Worm (Caenorhabditis elegans) whole organism, L1 larva: ENCODE measurements around the gene pigg-1.
A peak's percentile ranks its signal among the peaks of the same experiment; 100 is the strongest.

ENCODE experiments used
- C04F5.9 ChIP-seq: sonication (generic microtip); optimal IDR thresholded peaks from 2 replicates; lab custom pipeline; 2016; ENCODE audit warnings: missing genetic modification characterization, missing compliant biosample characterization
- Y116A8C.19 ChIP-seq: sonication (generic microtip); optimal IDR thresholded peaks from 2 replicates; lab custom pipeline; 2016; ENCODE audit warnings: missing compliant biosample characterization, missing genetic modification characterization, borderline replicate concordance
- aha-1 ChIP-seq: fragments of 150-350 bp; optimal IDR thresholded peaks from 2 replicates; lab custom pipeline; 2014; ENCODE audit warnings: missing biosample characterization, missing genetic modification characterization
- alr-1 ChIP-seq: fragments of 200-800 bp; sonication (Bioruptor generic); optimal IDR thresholded peaks from 2 replicates; lab custom pipeline; 2018; ENCODE audit warnings: borderline replicate concordance, mild to moderate bottlenecking, missing genetic modification characterization, missing compliant biosample characterization
- ceh-82 ChIP-seq, 3 experiments: fragments of 150-350 bp in 1 of 3; sonication (generic microtip) in 2 of 3; optimal IDR thresholded peaks; 2 replicates each; lab custom pipeline; 2014 to 2017; ENCODE audit warnings: missing biosample characterization in 3 of 3, missing genetic modification characterization in 3 of 3
- ceh-88 ChIP-seq: fragments of 200-800 bp; sonication (Bioruptor generic); IDR thresholded peaks from 2 replicates; pipeline ENCODE4 v1.3.6; 2022; ENCODE audit warnings: missing genetic modification characterization, missing compliant biosample characterization
- ceh-90 ChIP-seq: sonication (generic microtip); optimal IDR thresholded peaks from 2 replicates; lab custom pipeline; 2016; ENCODE audit warnings: missing genetic modification characterization, missing compliant biosample characterization
- ces-1 ChIP-seq: fragments of 150-350 bp; optimal IDR thresholded peaks from 2 replicates; lab custom pipeline; 2014; ENCODE audit warnings: missing biosample characterization, missing genetic modification reagents, missing genetic modification characterization
- dpl-1 ChIP-seq, 3 experiments: fragments of 150-350 bp in 2 of 3; sonication (generic microtip) in 1 of 3; optimal IDR thresholded peaks; 2 replicates each; lab custom pipeline; 2014 to 2017; ENCODE audit warnings: missing biosample characterization in 3 of 3, missing genetic modification characterization in 3 of 3, missing genetic modification reagents in 3 of 3
- dsc-1 ChIP-seq: sonication (generic microtip); optimal IDR thresholded peaks from 2 replicates; lab custom pipeline; 2016; ENCODE audit warnings: mild to moderate bottlenecking, missing genetic modification characterization, missing compliant biosample characterization
- egl-27 ChIP-seq, 2 experiments: fragments of 150-350 bp in 1 of 2; sonication (generic microtip); optimal IDR thresholded peaks; 3 replicates each; lab custom pipeline; 2017 to 2018; ENCODE audit warnings: missing biosample characterization in 2 of 2, missing genetic modification characterization in 2 of 2, missing genetic modification reagents in 2 of 2
- elt-2 ChIP-seq: sonication (generic microtip); optimal IDR thresholded peaks from 2 replicates; lab custom pipeline; 2016; ENCODE audit warnings: missing genetic modification characterization, mild to moderate bottlenecking, inconsistent platforms, missing compliant biosample characterization, missing genetic modification reagents
- elt-3 ChIP-seq, 6 experiments: fragments of 150-350 bp in 1 of 6; sonication (generic microtip); optimal IDR thresholded peaks; 2 replicates each; lab custom pipeline; 2017 to 2018; ENCODE audit warnings: missing biosample characterization in 6 of 6, missing genetic modification characterization in 6 of 6, inconsistent platforms in 1 of 6
- fkh-10 ChIP-seq: sonication (generic microtip); optimal IDR thresholded peaks from 2 replicates; lab custom pipeline; 2017; ENCODE audit warnings: missing biosample characterization, missing genetic modification reagents, missing genetic modification characterization
- fkh-8 ChIP-seq: sonication (generic microtip); optimal IDR thresholded peaks from 2 replicates; lab custom pipeline; 2016; ENCODE audit warnings: mild to moderate bottlenecking, missing genetic modification characterization, missing compliant biosample characterization
- fos-1 ChIP-seq: fragments of 150-350 bp; optimal IDR thresholded peaks from 2 replicates; lab custom pipeline; 2014; ENCODE audit warnings: missing biosample characterization, missing genetic modification characterization
- hlh-17 ChIP-seq: fragments of 200-800 bp; sonication (Bioruptor generic); optimal IDR thresholded peaks from 2 replicates; lab custom pipeline; 2018; ENCODE audit warnings: missing genetic modification characterization, mild to moderate bottlenecking, missing compliant biosample characterization, moderate library complexity, borderline replicate concordance
- hpl-2 ChIP-seq: fragments of 150-350 bp; optimal IDR thresholded peaks from 2 replicates; lab custom pipeline; 2014; ENCODE audit warnings: missing biosample characterization, missing genetic modification reagents, missing genetic modification characterization
- irx-1 ChIP-seq: sonication (generic microtip); optimal IDR thresholded peaks from 2 replicates; lab custom pipeline; 2016; ENCODE audit warnings: missing genetic modification characterization, missing compliant biosample characterization
- lin-13 ChIP-seq: fragments of 150-350 bp; optimal IDR thresholded peaks from 2 replicates; lab custom pipeline; 2014; ENCODE audit warnings: missing biosample characterization, missing genetic modification reagents, missing genetic modification characterization
- lin-35 ChIP-seq, 2 experiments: fragments of 150-350 bp; optimal IDR thresholded peaks; 2 replicates each; lab custom pipeline; 2014; ENCODE audit warnings: missing biosample characterization in 2 of 2, missing genetic modification characterization in 2 of 2, missing genetic modification reagents in 2 of 2
- lin-39 ChIP-seq: fragments of 150-350 bp; optimal IDR thresholded peaks from 2 replicates; lab custom pipeline; 2014; ENCODE audit warnings: missing biosample characterization, missing genetic modification reagents, missing genetic modification characterization
- lir-3 ChIP-seq: sonication (generic microtip); optimal IDR thresholded peaks from 2 replicates; lab custom pipeline; 2016; ENCODE audit warnings: mild to moderate bottlenecking, missing genetic modification characterization, moderate library complexity, missing compliant biosample characterization; ENCODE audit not compliant: poor library complexity
- mdl-1 ChIP-seq, 2 experiments: fragments of 150-350 bp; optimal IDR thresholded peaks; 2 replicates each; lab custom pipeline; 2014 to 2017; ENCODE audit warnings: missing biosample characterization in 2 of 2, missing genetic modification characterization in 2 of 2, inconsistent platforms in 1 of 2
- mef-2 ChIP-seq: fragments of 150-350 bp; optimal IDR thresholded peaks from 2 replicates; lab custom pipeline; 2014; ENCODE audit warnings: missing biosample characterization, missing genetic modification characterization
- mep-1 ChIP-seq: fragments of 150-350 bp; optimal IDR thresholded peaks from 2 replicates; lab custom pipeline; 2014; ENCODE audit warnings: missing biosample characterization, missing genetic modification characterization
- nhr-11 ChIP-seq: fragments of 150-350 bp; optimal IDR thresholded peaks from 2 replicates; lab custom pipeline; 2014; ENCODE audit warnings: missing biosample characterization, missing genetic modification characterization
- nhr-12 ChIP-seq: sonication (generic microtip); optimal IDR thresholded peaks from 2 replicates; lab custom pipeline; 2017; ENCODE audit warnings: missing biosample characterization, missing genetic modification characterization
- nhr-47 ChIP-seq: sonication (generic microtip); optimal IDR thresholded peaks from 2 replicates; lab custom pipeline; 2016; ENCODE audit warnings: mild to moderate bottlenecking, missing genetic modification characterization, moderate library complexity, missing compliant biosample characterization
- nhr-71 ChIP-seq: sonication (generic microtip); optimal IDR thresholded peaks from 2 replicates; lab custom pipeline; 2016; ENCODE audit warnings: mild to moderate bottlenecking, missing genetic modification characterization, moderate library complexity, missing compliant biosample characterization
- nhr-84 ChIP-seq: sonication (generic microtip); optimal IDR thresholded peaks from 2 replicates; lab custom pipeline; 2017; ENCODE audit warnings: missing biosample characterization, missing genetic modification characterization
- pag-3 ChIP-seq: sonication (generic microtip); optimal IDR thresholded peaks from 2 replicates; lab custom pipeline; 2017; ENCODE audit warnings: missing genetic modification characterization, mild to moderate bottlenecking, missing compliant biosample characterization, antibody characterized with exemption, borderline replicate concordance; ENCODE audit not compliant: insufficient read depth
- pax-3 ChIP-seq: fragments of 200-800 bp; sonication (Bioruptor generic); optimal IDR thresholded peaks from 2 replicates; lab custom pipeline; 2018; ENCODE audit warnings: mild to moderate bottlenecking, missing genetic modification characterization, moderate library complexity, missing compliant biosample characterization
- pqm-1 ChIP-seq: sonication (generic microtip); optimal IDR thresholded peaks from 3 replicates; lab custom pipeline; 2017; ENCODE audit warnings: missing biosample characterization, missing genetic modification characterization
- rnt-1 ChIP-seq: sonication (generic microtip); optimal IDR thresholded peaks from 2 replicates; lab custom pipeline; 2016; ENCODE audit warnings: mild to moderate bottlenecking, missing genetic modification characterization, moderate library complexity, missing compliant biosample characterization
- snpc-4 ChIP-seq: fragments of 150-350 bp; optimal IDR thresholded peaks from 2 replicates; lab custom pipeline; 2014; ENCODE audit warnings: missing biosample characterization, missing genetic modification characterization
- snu-23 ChIP-seq: sonication (generic microtip); optimal IDR thresholded peaks from 2 replicates; lab custom pipeline; 2016; ENCODE audit warnings: missing genetic modification characterization, missing compliant biosample characterization
- sox-4 ChIP-seq: sonication (generic microtip); optimal IDR thresholded peaks from 2 replicates; lab custom pipeline; 2016; ENCODE audit warnings: missing genetic modification characterization, missing compliant biosample characterization
- swsn-7 ChIP-seq: sonication (generic microtip); optimal IDR thresholded peaks from 2 replicates; lab custom pipeline; 2016; ENCODE audit warnings: missing genetic modification characterization, missing compliant biosample characterization
- tlp-1 ChIP-seq: fragments of 150-350 bp; optimal IDR thresholded peaks from 2 replicates; lab custom pipeline; 2014; ENCODE audit warnings: missing biosample characterization, missing genetic modification characterization
- unc-130 ChIP-seq: fragments of 150-350 bp; optimal IDR thresholded peaks from 2 replicates; lab custom pipeline; 2017; ENCODE audit warnings: missing biosample characterization, missing genetic modification characterization, inconsistent platforms
- unc-62 ChIP-seq: fragments of 150-350 bp; optimal IDR thresholded peaks from 2 replicates; lab custom pipeline; 2014; ENCODE audit warnings: missing biosample characterization, missing genetic modification reagents, missing genetic modification characterization
- unc-86 ChIP-seq: sonication (generic microtip); optimal IDR thresholded peaks from 2 replicates; lab custom pipeline; 2016; ENCODE audit warnings: missing genetic modification characterization, missing compliant biosample characterization
- unc-98 ChIP-seq: fragments of 200-800 bp; sonication (Bioruptor generic); IDR thresholded peaks from 2 replicates; pipeline ENCODE4 v1.3.6; 2022; ENCODE audit warnings: missing genetic modification characterization, missing compliant biosample characterization
- xbp-1 ChIP-seq: sonication (generic microtip); optimal IDR thresholded peaks from 2 replicates; lab custom pipeline; 2016; ENCODE audit warnings: missing genetic modification characterization, missing compliant biosample characterization
- ztf-11 ChIP-seq, 2 experiments: sonication (generic microtip); optimal IDR thresholded peaks; 2 replicates each; lab custom pipeline; 2016 to 2017; ENCODE audit warnings: missing genetic modification characterization in 2 of 2, missing biosample characterization in 1 of 2, missing compliant biosample characterization in 1 of 2
- ztf-4 ChIP-seq: fragments of 150-350 bp; optimal IDR thresholded peaks from 2 replicates; lab custom pipeline; 2014; ENCODE audit warnings: missing biosample characterization, missing genetic modification characterization

Gene pigg-1

ce11 chrII:8603567-8604359 is 3.7 kb upstream of the pigg-1 start, which contains the start of gene suf-1 (continued):
- no peak for TF ChIP-seq pag-3 (tag; lab: Kevin White, UChicago)
- TF ChIP-seq unc-62 (GFP tag; lab: Kevin White, UChicago): no peak
- no peak for TF ChIP-seq tlp-1 (tag; lab: Kevin White, UChicago)
- TF ChIP-seq snpc-4 (tag; lab: Kevin White, UChicago): no peak
- TF ChIP-seq ceh-82 (tag; optimal IDR thresholded peaks at IDR 0.05; lab: Kevin White, UChicago): no peak
- peak; percentile 0 for TF ChIP-seq fos-1
- no peak for TF ChIP-seq aha-1
- peak; percentile 36 for TF ChIP-seq swsn-7 (tag; lab: Kevin White, UChicago)
- no peak for TF ChIP-seq sox-4
- no peak for TF ChIP-seq unc-86
- no peak for TF ChIP-seq ces-1 (GFP tag; lab: Kevin White, UChicago)
- no peak for TF ChIP-seq nhr-84 (tag; lab: Kevin White, UChicago)
- TF ChIP-seq irx-1 (tag; lab: Kevin White, UChicago): no peak
- TF ChIP-seq nhr-12 (tag; lab: Kevin White, UChicago): no peak
- TF ChIP-seq fkh-8 (tag; lab: Kevin White, UChicago): no peak
- TF ChIP-seq pqm-1 (tag; lab: Kevin White, UChicago): no peak
- TF ChIP-seq nhr-11 (tag; lab: Kevin White, UChicago): no peak

ce11 chrII:8602337-8602944 is 2.4 kb upstream of the pigg-1 start, which contains the start of the genes cpf-1 and rpl-26:
TSS of gene cpf-1 (minus strand) at chrII:8602440.
TSS of gene rpl-26 (plus strand) at chrII:8602785.
- no peak for TF ChIP-seq fkh-10 (GFP tag; lab: Kevin White, UChicago)
- TF ChIP-seq mef-2 (tag; lab: Kevin White, UChicago): no peak
- TF ChIP-seq lin-13 (GFP tag; lab: Kevin White, UChicago): peak; percentile 12
- TF ChIP-seq unc-130 (tag; lab: Kevin White, UChicago): peak; percentile 56
- TF ChIP-seq C04F5.9: no peak
- no peak for TF ChIP-seq ceh-88
- TF ChIP-seq sox-4: no peak
- TF ChIP-seq hlh-17 (GFP tag; lab: Kevin White, UChicago): no peak
- no peak for TF ChIP-seq lir-3 (tag; lab: Kevin White, UChicago)
- no peak for TF ChIP-seq pqm-1 (tag; lab: Kevin White, UChicago)
- no peak for TF ChIP-seq lin-39
- TF ChIP-seq nhr-47 (tag; lab: Kevin White, UChicago): peak; percentile 44
- peak; percentile 4 for TF ChIP-seq snpc-4 (tag; lab: Kevin White, UChicago)
- TF ChIP-seq snu-23 (GFP tag; lab: Kevin White, UChicago): peak; percentile 69
- no peak for TF ChIP-seq dsc-1 (tag; lab: Kevin White, UChicago)
- TF ChIP-seq alr-1 (tag; lab: Kevin White, UChicago): no peak
- TF ChIP-seq rnt-1: peak; percentile 61
- TF ChIP-seq mep-1 (tag; lab: Kevin White, UChicago): peak; percentile 69
- TF ChIP-seq tlp-1 (tag; lab: Kevin White, UChicago): no peak
- TF ChIP-seq fkh-8 (tag; lab: Kevin White, UChicago): peak; percentile 32
- peak; percentile 26 for TF ChIP-seq unc-86
- TF ChIP-seq Y116A8C.19 (tag; lab: Kevin White, UChicago): no peak
- TF ChIP-seq aha-1: no peak
- no peak for TF ChIP-seq ceh-90
- no peak for TF ChIP-seq unc-98 (GFP tag; lab: Robert Waterston, UW)
- no peak for TF ChIP-seq elt-2 (tag; lab: Kevin White, UChicago)
- peak; percentile 65 to 78 (median 67) for TF ChIP-seq dpl-1 (GFP tag; optimal IDR thresholded peaks at IDR 0.05; lab: Kevin White, UChicago)
- peak; percentile 70 for TF ChIP-seq nhr-71 (tag; lab: Kevin White, UChicago)
- peak in 1 of 2 experiments; percentile 39 for TF ChIP-seq mdl-1 (tag; optimal IDR thresholded peaks at IDR 0.05; lab: Kevin White, UChicago)
- no peak for TF ChIP-seq ztf-4 (tag; lab: Kevin White, UChicago)
- TF ChIP-seq fos-1: peak; percentile 25
- no peak for TF ChIP-seq hpl-2
- no peak for TF ChIP-seq ztf-11 (tag; optimal IDR thresholded peaks at IDR 0.05; lab: Kevin White, UChicago)
- TF ChIP-seq egl-27 (tag; optimal IDR thresholded peaks at IDR 0.05; lab: Kevin White, UChicago): no peak
- TF ChIP-seq unc-62 (GFP tag; lab: Kevin White, UChicago): no peak
- peak in 1 of 6 experiments; percentile 84 for TF ChIP-seq elt-3 (tag; optimal IDR thresholded peaks at IDR 0.05; lab: Kevin White, UChicago)
- TF ChIP-seq lin-35 (GFP tag; optimal IDR thresholded peaks at IDR 0.05; lab: Kevin White, UChicago): peak; percentile 70 to 81
- TF ChIP-seq pax-3: no peak
- TF ChIP-seq xbp-1 (tag; lab: Kevin White, UChicago): peak; percentile 48
